Fruit fly (Drosophila melanogaster): Measurements from ENCODE around the gene MKP-4.

Gene MKP-4

DNA sequence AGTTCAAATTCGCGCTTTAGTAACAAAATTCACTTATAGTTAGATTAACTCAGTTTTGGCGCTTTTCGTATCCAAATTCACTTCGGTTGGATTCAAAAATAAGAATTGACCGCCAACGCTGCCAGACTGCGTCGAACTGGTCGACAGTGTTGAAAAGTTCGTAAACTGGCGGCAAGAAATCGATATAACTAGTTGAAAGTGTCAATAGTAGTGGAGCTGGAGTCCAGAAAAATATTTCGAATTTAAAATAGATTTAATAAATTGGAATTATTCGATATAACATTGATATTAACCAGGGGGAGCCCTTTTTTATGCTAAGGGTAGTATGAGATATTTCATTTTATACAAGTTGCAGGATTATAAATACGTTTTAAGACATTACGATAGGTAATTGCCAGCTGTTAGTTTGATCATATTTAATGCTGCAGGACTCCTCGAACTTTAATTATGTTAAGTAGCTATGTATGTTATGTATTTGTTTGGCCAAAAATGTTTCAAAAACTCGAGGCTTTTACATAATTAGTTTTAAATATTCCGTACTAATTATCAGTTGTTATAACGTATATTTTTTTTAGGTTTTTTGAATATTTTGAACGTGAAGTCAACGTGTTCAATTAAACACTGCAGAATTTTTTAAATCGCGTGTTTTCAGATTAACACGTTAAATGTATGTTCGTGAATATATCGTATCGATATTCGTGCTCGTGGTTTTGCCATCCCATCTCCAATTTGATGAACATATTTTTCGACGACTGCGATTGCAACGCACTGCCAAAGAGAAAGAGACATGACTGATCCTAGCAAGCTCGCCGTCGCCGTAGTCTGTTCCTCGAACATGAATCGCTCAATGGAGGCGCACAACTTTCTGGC is 41.2 kb downstream of the MKP-4 start, which contains the start of the genes CG14223 and Ssu72 (continued):
- no peak for TF ChIP-seq Vsx1 (GFP tag; optimal IDR thresholded peaks at IDR 0.05)
- no peak for TF ChIP-seq Hr51 (GFP tag; optimal IDR thresholded peaks at IDR 0.05)
- TF ChIP-seq Mad (GFP tag; optimal IDR thresholded peaks at IDR 0.05), result no peak
- no peak for TF ChIP-seq slp2 (GFP tag; optimal IDR thresholded peaks at IDR 0.05)
- no peak for TF ChIP-seq CG3163 (GFP tag; optimal IDR thresholded peaks at IDR 0.05)
- TF ChIP-seq Hmx (GFP tag; optimal IDR thresholded peaks at IDR 0.05), result peak; percentile 12
- peak; percentile 21 for TF ChIP-seq YL-1 (GFP tag; optimal IDR thresholded peaks at IDR 0.05)
- TF ChIP-seq CG32532 (GFP tag; IDR thresholded peaks at IDR 0.05), result no peak
- TF ChIP-seq CG12219 (GFP tag; optimal IDR thresholded peaks at IDR 0.05), result no peak
- no peak for TF ChIP-seq CG8388 (GFP tag; optimal IDR thresholded peaks at IDR 0.05)
- no peak for TF ChIP-seq nom (GFP tag; optimal IDR thresholded peaks at IDR 0.05)
- TF ChIP-seq kah (GFP tag; optimal IDR thresholded peaks at IDR 0.05), result no peak
- 0 out of 4 replicates have a peak, but pooled peaks have one; percentile 13 for TF ChIP-seq Gug (GFP tag; IDR thresholded peaks at IDR 0.05)
- TF ChIP-seq Hr3 (GFP tag; optimal IDR thresholded peaks at IDR 0.05), result no peak
- no peak for TF ChIP-seq z (GFP tag; IDR thresholded peaks at IDR 0.05)
- no peak for TF ChIP-seq CG11560 (tag; IDR thresholded peaks at IDR 0.05)
- no peak for TF ChIP-seq CG11093 (GFP tag; IDR thresholded peaks at IDR 0.05)
- TF ChIP-seq CG18599 (GFP tag; optimal IDR thresholded peaks at IDR 0.05), result no peak
- TF ChIP-seq tx (GFP tag; optimal IDR thresholded peaks at IDR 0.05), result no peak
- no peak for TF ChIP-seq CG18764 (GFP tag; optimal IDR thresholded peaks at IDR 0.05)
- peak; percentile 38 for TF ChIP-seq Ets65A (GFP tag)
- TF ChIP-seq CG8089 (GFP tag; optimal IDR thresholded peaks at IDR 0.05), result no peak
- no peak for TF ChIP-seq TFAM (GFP tag; optimal IDR thresholded peaks at IDR 0.05)
- no peak for TF ChIP-seq NfI (GFP tag; optimal IDR thresholded peaks at IDR 0.05)
- no peak for TF ChIP-seq CG11696 (GFP tag; IDR thresholded peaks at IDR 0.05)
- peak; percentile 3 for TF ChIP-seq HmgZ (tag; optimal IDR thresholded peaks at IDR 0.05)
- peak; percentile 87 for TF ChIP-seq Opbp (GFP tag; IDR thresholded peaks at IDR 0.05; ENCODE audit: partially characterized antibody)
- no peak for TF ChIP-seq CG13296 (GFP tag; optimal IDR thresholded peaks at IDR 0.05)
- no peak for TF ChIP-seq CG8290 (GFP tag; optimal IDR thresholded peaks at IDR 0.05)
- peak in 1 of 2 experiments; percentile 47 for TF ChIP-seq CG8290 (tag; optimal IDR thresholded peaks at IDR 0.05)
- no peak for TF ChIP-seq Hr78 (GFP tag; optimal IDR thresholded peaks at IDR 0.05)
- TF ChIP-seq Ravus (GFP tag; IDR thresholded peaks at IDR 0.05), result no peak
- no peak for TF ChIP-seq CG8281 (tag; optimal IDR thresholded peaks at IDR 0.05)
- TF ChIP-seq tin (GFP tag; optimal IDR thresholded peaks at IDR 0.05), result no peak
- peak; percentile 16; the same call in 1 of the 2 replicates for TF ChIP-seq Rfx (GFP tag; IDR thresholded peaks at IDR 0.05)
- no peak for TF ChIP-seq kay (GFP tag; optimal IDR thresholded peaks at IDR 0.05)
- peak; percentile 75 for TF ChIP-seq CG16813 (GFP tag; IDR thresholded peaks at IDR 0.05; ENCODE audit: partially characterized antibody)
- no peak for TF ChIP-seq CG8765 (GFP tag; IDR thresholded peaks at IDR 0.05)
- no peak for TF ChIP-seq ems (GFP tag; optimal IDR thresholded peaks at IDR 0.05)
- peak; percentile 49; the same call in 2 of the 3 replicates for TF ChIP-seq CG14860 (GFP tag; IDR thresholded peaks at IDR 0.05; ENCODE audit: partially characterized antibody)
- peak; percentile 66 for TF ChIP-seq Dref (GFP tag; IDR thresholded peaks at IDR 0.05)
- no peak for TF ChIP-seq CG3726 (GFP tag; IDR thresholded peaks at IDR 0.05)
- TF ChIP-seq CG13624 (GFP tag; optimal IDR thresholded peaks at IDR 0.05), result no peak
- peak; percentile 45 for TF ChIP-seq MBD-R2 (GFP tag; IDR thresholded peaks at IDR 0.05)
- TF ChIP-seq tna (GFP tag; IDR thresholded peaks at IDR 0.05; ENCODE audit: partially characterized antibody), result peak; percentile 60
- TF ChIP-seq PHDP (tag; optimal IDR thresholded peaks at IDR 0.05), result no peak
- TF ChIP-seq gsb (GFP tag; IDR thresholded peaks at IDR 0.05), result no peak
- TF ChIP-seq Antp (GFP tag; optimal IDR thresholded peaks at IDR 0.05), result no peak
- TF ChIP-seq toy (GFP tag; IDR thresholded peaks at IDR 0.05), result no peak
- TF ChIP-seq CG2116 (GFP tag; optimal IDR thresholded peaks at IDR 0.05), result peak; percentile 40

Data from whole organism, embryonic.